Worm (Caenorhabditis elegans): ENCODE data around the gene col-178.

col-178 gene

DNA sequence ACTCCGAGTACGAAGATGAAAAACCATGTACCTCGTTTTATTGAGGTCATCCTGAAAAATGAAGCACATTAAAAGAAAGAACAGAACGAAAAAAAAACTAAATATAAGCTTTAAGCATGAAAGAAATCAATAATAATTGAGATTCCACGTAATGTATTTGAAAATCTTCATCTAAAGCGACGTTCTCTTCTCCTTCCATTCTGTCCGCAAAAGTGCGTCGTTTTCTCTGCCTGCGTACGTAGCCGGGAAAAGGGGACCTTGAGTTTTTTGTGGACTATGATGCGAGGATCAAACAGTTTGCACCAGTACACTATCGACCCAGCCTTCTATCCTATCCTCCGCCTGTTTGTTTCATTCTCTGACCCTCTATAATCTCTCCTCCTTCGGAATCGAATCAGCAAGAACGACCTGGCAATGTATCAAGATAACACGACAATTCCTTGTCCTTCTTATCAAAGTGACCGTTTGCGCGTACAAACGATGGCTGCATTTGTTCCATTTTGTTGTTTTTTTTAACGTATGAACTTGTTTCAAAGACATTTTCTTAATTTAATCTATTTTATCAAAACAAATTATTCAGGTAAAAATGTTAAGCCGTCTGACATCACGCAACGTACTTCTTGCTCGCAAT is 16.3 kb downstream of the col-178 start, which contains the start of the genes C34F6.7 and idh-2:
Gene C34F6.7 (minus strand): TSS at position 51 of the 631 bp plus-strand sequence.
Gene idh-2 (plus strand): TSS at position 581 of the 631 bp plus-strand sequence.
- no peak for TF ChIP-seq unc-62 (GFP tag; optimal IDR thresholded peaks at IDR 0.05)

DNA sequence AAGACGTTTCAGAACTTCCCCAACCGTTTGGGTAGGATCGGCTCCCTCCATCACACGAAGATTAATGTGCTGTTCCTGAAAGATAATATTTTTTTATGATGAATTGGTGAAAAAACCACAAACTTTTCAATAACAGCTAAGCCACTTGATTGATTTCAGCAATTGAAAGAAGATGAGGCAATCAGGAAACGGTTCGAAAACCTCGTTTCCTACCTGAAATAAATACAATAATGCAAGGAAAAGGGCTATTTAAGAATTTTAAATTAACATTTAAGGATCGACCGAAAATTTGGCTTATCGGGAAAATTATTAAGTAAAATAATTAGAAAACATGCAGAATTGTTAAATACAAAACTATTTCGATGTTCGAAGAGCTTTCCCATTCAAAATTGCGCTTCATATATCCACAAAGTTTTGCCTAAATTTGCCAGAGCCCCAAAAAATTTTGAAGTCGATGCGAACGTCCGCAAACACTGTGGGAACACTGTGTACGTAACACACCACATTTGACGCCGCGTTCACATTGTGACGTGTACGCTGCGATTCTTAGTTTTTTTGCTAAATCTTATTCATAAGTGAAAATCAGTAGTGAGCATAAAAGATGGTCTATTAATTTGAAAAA is 23.5 kb downstream of the col-178 start, which contains the start of gene C34F6.9:
Gene C34F6.9 (minus strand): TSS at position 51 of the 622 bp plus-strand sequence.
- TF ChIP-seq unc-62 (GFP tag; optimal IDR thresholded peaks at IDR 0.05): no peak

DNA sequence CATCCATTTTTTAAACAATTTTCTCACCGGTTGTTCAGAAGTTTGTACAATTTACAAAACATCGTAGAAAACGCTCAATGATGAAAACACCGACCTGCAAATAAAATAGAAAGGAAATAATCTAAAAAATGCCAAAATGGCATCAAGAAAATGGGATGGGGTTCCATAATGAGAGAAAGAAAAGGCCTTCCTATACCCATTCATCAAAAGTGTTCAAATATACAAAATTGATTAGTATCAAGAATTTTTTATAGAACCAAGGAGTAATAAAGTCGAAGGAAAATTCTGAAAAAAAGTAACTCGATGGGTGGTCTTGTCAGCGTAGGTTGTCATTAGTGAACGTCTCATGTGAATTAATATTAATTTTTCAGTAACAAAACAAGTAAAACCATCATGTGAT is 27.3 kb downstream of the col-178 start, which contains the start of gene C34F6.12:
Gene C34F6.12 (minus strand): TSS at position 101 of the 400 bp plus-strand sequence.
- no peak for TF ChIP-seq unc-62 (GFP tag; optimal IDR thresholded peaks at IDR 0.05)

DNA sequence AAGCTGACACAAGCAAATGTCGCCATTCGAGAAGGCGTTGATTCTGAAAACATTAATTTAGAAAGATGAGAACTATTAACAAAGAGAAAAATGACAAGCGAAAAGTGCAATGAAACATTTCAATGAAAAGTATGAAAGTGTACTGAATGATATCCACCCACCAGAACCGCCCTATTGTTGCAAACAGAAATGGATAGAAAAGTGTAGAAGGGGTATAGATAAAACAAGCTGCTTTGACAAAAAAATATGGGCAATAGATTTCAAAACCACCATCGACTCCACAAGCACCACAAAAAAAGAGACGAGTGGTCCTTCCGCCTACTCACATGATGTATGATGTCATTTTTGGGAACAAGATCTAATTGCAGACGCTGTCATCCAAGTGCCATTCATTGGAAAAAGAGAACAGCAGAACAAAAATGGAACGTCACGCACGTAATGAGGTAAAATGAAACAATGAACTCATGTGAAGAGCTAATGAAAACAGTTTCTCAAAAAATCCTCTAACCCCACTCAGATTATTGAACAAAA is 41.4 kb downstream of the col-178 start, which contains the start of gene C34F6.10:
Gene C34F6.10 (minus strand): TSS at position 51 of the 531 bp plus-strand sequence.
- TF ChIP-seq unc-62 (GFP tag; optimal IDR thresholded peaks at IDR 0.05): no peak

DNA sequence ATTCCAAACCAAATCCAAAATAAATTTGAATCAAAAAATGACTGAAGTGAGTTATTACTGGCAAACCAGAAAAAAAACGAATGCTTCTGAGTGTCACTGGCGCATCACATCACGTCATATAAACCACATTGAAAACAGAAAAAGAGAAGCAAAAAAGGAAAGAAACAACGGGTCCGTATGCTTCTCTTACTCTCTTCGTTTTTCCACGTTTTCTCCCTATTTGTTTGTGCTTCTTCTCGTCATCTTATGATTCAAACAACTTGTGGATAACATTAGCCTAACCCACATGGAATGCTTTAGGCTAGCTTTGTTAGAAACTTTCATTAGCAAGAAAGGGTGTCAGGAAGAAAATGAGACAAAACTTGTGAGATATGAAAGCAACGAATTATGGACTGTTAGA is 42.2 kb downstream of the col-178 start:
- no peak for TF ChIP-seq unc-62 (GFP tag; optimal IDR thresholded peaks at IDR 0.05)

DNA sequence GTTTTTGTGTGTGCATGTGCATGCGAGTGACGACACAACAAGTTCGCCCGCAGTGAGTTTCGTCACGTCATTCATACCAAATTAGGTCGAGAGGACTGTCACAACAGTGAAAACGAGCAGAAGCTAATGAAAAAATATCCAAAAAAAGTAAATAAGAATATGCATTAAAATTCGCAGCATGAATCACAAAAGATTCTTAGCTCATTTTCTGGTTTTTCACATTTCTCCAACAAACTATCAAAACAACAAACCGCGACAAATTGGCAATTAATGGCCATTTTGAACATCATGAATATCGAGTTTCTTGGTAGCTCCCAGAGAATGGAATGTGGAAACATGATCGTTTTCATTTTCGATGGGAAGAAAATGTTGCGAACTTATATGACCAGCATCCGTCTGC is 44.3 kb downstream of the col-178 start:
- no peak for TF ChIP-seq unc-62 (GFP tag; optimal IDR thresholded peaks at IDR 0.05)

DNA sequence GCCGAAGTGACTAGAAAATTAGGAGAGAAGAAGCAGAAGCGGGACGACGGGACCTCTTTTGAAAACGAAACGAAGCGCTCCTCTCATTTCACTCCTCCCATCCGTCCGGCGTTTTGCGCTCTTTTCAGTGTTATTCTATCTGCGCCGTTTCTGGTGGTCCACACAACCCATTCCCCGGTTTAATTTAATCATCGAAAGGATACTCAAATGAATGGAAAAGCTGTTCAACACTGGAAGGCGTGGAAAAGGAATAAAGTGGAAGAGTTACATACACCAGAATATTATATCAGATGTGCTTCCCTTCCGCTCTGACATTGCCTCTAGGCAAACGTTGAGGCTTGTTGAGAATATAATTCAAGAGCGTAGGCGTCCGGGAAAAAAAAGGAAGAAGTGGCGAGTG is 45.8 kb downstream of the col-178 start:
- no peak for TF ChIP-seq unc-62 (GFP tag; optimal IDR thresholded peaks at IDR 0.05)

DNA sequence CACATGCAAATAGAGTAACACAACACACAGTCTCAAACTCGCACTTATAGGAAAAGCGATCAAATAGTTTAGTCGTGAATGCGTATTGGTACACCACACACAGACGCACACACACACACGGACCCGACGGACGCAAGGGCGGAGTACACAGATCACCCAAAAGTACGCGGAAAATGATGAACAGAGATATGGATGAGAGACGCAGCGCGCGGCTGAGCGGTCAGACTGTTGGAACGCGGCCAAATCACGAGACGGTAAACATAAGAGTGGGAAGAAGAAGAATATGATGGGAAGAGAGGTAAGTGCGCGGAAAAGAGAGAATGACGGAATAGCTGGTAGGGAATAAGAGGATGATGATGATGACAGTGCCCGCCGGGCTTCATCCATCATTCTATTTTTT is 48.8 kb downstream of the col-178 start:
- no peak for TF ChIP-seq unc-62 (GFP tag; optimal IDR thresholded peaks at IDR 0.05)

DNA sequence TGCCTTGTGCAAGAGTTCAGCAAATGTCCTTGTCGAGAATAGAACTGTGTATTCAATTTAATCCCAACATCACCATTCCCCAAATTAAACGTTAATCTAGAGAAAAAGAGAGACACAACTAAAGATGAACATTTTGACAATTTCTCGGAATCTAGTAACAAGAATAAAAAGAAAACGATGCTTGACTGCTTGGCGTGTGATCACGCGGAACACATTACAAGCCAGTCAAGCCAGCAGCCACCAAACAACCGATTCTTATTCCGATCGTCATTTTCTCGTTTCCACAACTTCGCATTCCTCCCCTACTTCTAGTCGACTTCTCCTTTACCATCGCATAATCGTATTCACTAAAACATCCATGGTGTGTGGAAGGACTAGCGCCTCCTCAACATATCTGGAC is 50.1 kb downstream of the col-178 start:
- TF ChIP-seq unc-62 (GFP tag; optimal IDR thresholded peaks at IDR 0.05): no peak

All from whole organism, dauer.